Worm (Caenorhabditis elegans) whole organism, L4 larva: Measurements from ENCODE around the gene atf-6.

Source experiments
- F26F4.8 ChIP-seq: fragments of 200-800 bp; sonication (Bioruptor generic); conservative IDR thresholded peaks from 2 replicates; pipeline ENCODE4 v1.3.6; 2022; ENCODE audit warnings: missing genetic modification characterization, missing compliant biosample characterization
- F44E2.7 ChIP-seq: fragments of 200-800 bp; sonication (Bioruptor generic); IDR thresholded peaks from 2 replicates; pipeline ENCODE4 v2.1.2; 2022; ENCODE audit warnings: missing genetic modification characterization, missing compliant biosample characterization
- F49E8.2 ChIP-seq: sonication (generic microtip); optimal IDR thresholded peaks from 2 replicates; lab custom pipeline; 2016; ENCODE audit warnings: missing compliant biosample characterization, mild to moderate bottlenecking, missing genetic modification characterization, borderline replicate concordance
- R02D3.7 ChIP-seq: fragments of 150-350 bp; sonication (generic microtip); optimal IDR thresholded peaks from 3 replicates; lab custom pipeline; 2014; ENCODE audit warnings: missing biosample characterization, missing genetic modification characterization
- Y48G9A.11 ChIP-seq: fragments of 200-800 bp; sonication (Bioruptor generic); IDR thresholded peaks from 2 replicates; pipeline ENCODE4 v1.3.6; 2022; ENCODE audit warnings: missing genetic modification reagents, missing genetic modification characterization, missing compliant biosample characterization
- aly-2 ChIP-seq: sonication (generic microtip); optimal IDR thresholded peaks from 2 replicates; lab custom pipeline; 2018; ENCODE audit warnings: missing biosample characterization, missing genetic modification characterization
- ceh-28 ChIP-seq: fragments of 150-350 bp; optimal IDR thresholded peaks from 2 replicates; lab custom pipeline; 2014; ENCODE audit warnings: missing biosample characterization, missing genetic modification reagents, missing genetic modification characterization
- ceh-32 ChIP-seq: sonication (generic microtip); optimal IDR thresholded peaks from 2 replicates; lab custom pipeline; 2016; ENCODE audit warnings: mild to moderate bottlenecking, missing genetic modification characterization, missing compliant biosample characterization; ENCODE audit not compliant: poor library complexity
- cey-2 ChIP-seq: sonication (generic microtip); optimal IDR thresholded peaks from 3 replicates; lab custom pipeline; 2017; ENCODE audit warnings: missing genetic modification characterization, mild to moderate bottlenecking, missing compliant biosample characterization, antibody characterized with exemption, borderline replicate concordance; ENCODE audit not compliant: insufficient read depth
- daf-16 ChIP-seq, 3 experiments: sonication (generic microtip); optimal IDR thresholded peaks; 2 replicates each; lab custom pipeline; 2016 to 2017; ENCODE audit warnings: missing genetic modification characterization in 3 of 3, missing genetic modification reagents in 3 of 3, mild to moderate bottlenecking in 2 of 3, missing compliant biosample characterization in 2 of 3, missing biosample characterization in 1 of 3, moderate library complexity in 1 of 3
- daf-19 ChIP-seq: fragments of 200-800 bp; sonication (Bioruptor generic); conservative IDR thresholded peaks from 2 replicates; pipeline ENCODE4 v1.3.6; 2022; ENCODE audit warnings: missing genetic modification characterization, missing compliant biosample characterization
- daf-8 ChIP-seq: fragments of 200-800 bp; sonication (Bioruptor generic); IDR thresholded peaks from 2 replicates; pipeline ENCODE4 v1.3.6; 2022; ENCODE audit warnings: missing genetic modification characterization, missing compliant biosample characterization
- dmd-6 ChIP-seq: fragments of 200-800 bp; sonication (Bioruptor generic); IDR thresholded peaks from 2 replicates; pipeline ENCODE4 v1.3.6; 2022; ENCODE audit warnings: missing genetic modification reagents, missing genetic modification characterization, missing compliant biosample characterization
- dve-1 ChIP-seq: sonication (generic microtip); optimal IDR thresholded peaks from 2 replicates; lab custom pipeline; 2017; ENCODE audit warnings: antibody characterized with exemption, mild to moderate bottlenecking, missing genetic modification characterization, missing compliant biosample characterization; ENCODE audit not compliant: insufficient read depth
- egl-27 ChIP-seq: sonication (generic microtip); optimal IDR thresholded peaks from 3 replicates; lab custom pipeline; 2017; ENCODE audit warnings: missing biosample characterization, missing genetic modification reagents, missing genetic modification characterization
- egl-43 ChIP-seq: fragments of 200-800 bp; sonication (Bioruptor generic); IDR thresholded peaks from 2 replicates; pipeline ENCODE4 v1.3.6; 2022; ENCODE audit warnings: missing genetic modification reagents, missing genetic modification characterization, missing compliant biosample characterization
- fkh-10 ChIP-seq: fragments of 150-350 bp; optimal IDR thresholded peaks from 2 replicates; lab custom pipeline; 2014; ENCODE audit warnings: missing biosample characterization, missing genetic modification reagents, missing genetic modification characterization
- fos-1 ChIP-seq: fragments of 150-350 bp; optimal IDR thresholded peaks from 2 replicates; lab custom pipeline; 2014; ENCODE audit warnings: missing biosample characterization, missing genetic modification characterization
- gei-8 ChIP-seq: fragments of 200-800 bp; sonication (Bioruptor generic); optimal IDR thresholded peaks from 2 replicates; lab custom pipeline; 2018; ENCODE audit warnings: mild to moderate bottlenecking, missing genetic modification characterization, missing compliant biosample characterization
- hlh-11 ChIP-seq: fragments of 200-800 bp; sonication (Bioruptor generic); optimal IDR thresholded peaks from 2 replicates; lab custom pipeline; 2018; ENCODE audit warnings: mild to moderate bottlenecking, missing genetic modification characterization, missing compliant biosample characterization
- lin-29 ChIP-seq: fragments of 200-800 bp; sonication (Bioruptor generic); IDR thresholded peaks from 2 replicates; pipeline ENCODE4 v1.3.6; 2022; ENCODE audit warnings: missing genetic modification reagents, missing genetic modification characterization, missing compliant biosample characterization
- lin-39 ChIP-seq: fragments of 150-350 bp; optimal IDR thresholded peaks from 2 replicates; lab custom pipeline; 2014; ENCODE audit warnings: missing biosample characterization, missing genetic modification reagents, missing genetic modification characterization
- madf-5 ChIP-seq, 2 experiments: fragments of 200-800 bp; sonication (Bioruptor generic); IDR thresholded peaks; 2 replicates each; pipeline ENCODE4 v1.3.6; 2022; ENCODE audit warnings: missing compliant biosample characterization in 2 of 2, missing genetic modification characterization in 2 of 2
- mdl-1 ChIP-seq, 2 experiments: fragments of 150-350 bp in 1 of 2; sonication (generic microtip) in 1 of 2; optimal IDR thresholded peaks; 2 replicates each; lab custom pipeline; 2014 to 2017; ENCODE audit warnings: missing biosample characterization in 2 of 2, missing genetic modification characterization in 2 of 2
- mes-2 ChIP-seq: sonication (generic microtip); optimal IDR thresholded peaks from 2 replicates; lab custom pipeline; 2016; ENCODE audit warnings: missing genotype, mild to moderate bottlenecking, missing genetic modification characterization, missing compliant biosample characterization; ENCODE audit not compliant: poor library complexity, severe bottlenecking
- mxl-2 ChIP-seq: fragments of 200-800 bp; sonication (Bioruptor generic); conservative IDR thresholded peaks from 2 replicates; pipeline ENCODE4 v1.3.6; 2022; ENCODE audit warnings: missing genetic modification reagents, missing genetic modification characterization, missing compliant biosample characterization
- nhr-102 ChIP-seq: sonication (generic microtip); optimal IDR thresholded peaks from 2 replicates; lab custom pipeline; 2016; ENCODE audit warnings: mild to moderate bottlenecking, missing genetic modification characterization, moderate library complexity, missing compliant biosample characterization
- nhr-11 ChIP-seq: fragments of 150-350 bp; optimal IDR thresholded peaks from 2 replicates; lab custom pipeline; 2014; ENCODE audit warnings: missing biosample characterization, missing genetic modification characterization
- nhr-111 ChIP-seq: fragments of 200-800 bp; sonication (Bioruptor generic); optimal IDR thresholded peaks from 2 replicates; lab custom pipeline; 2018; ENCODE audit warnings: mild to moderate bottlenecking, missing genetic modification characterization, missing compliant biosample characterization
- nhr-237 ChIP-seq: sonication (generic microtip); optimal IDR thresholded peaks from 2 replicates; lab custom pipeline; 2017; ENCODE audit warnings: missing biosample characterization, missing genetic modification characterization
- nhr-25 ChIP-seq: sonication (generic microtip); optimal IDR thresholded peaks from 2 replicates; lab custom pipeline; 2017; ENCODE audit warnings: missing genetic modification characterization, mild to moderate bottlenecking, missing compliant biosample characterization, antibody characterized with exemption, moderate library complexity, borderline replicate concordance; ENCODE audit not compliant: insufficient read depth
- nhr-28 ChIP-seq: fragments of 150-350 bp; optimal IDR thresholded peaks from 2 replicates; lab custom pipeline; 2014; ENCODE audit warnings: missing biosample characterization, missing genetic modification characterization
- nhr-42 ChIP-seq: fragments of 200-800 bp; sonication (Bioruptor generic); IDR thresholded peaks from 2 replicates; pipeline ENCODE4 v1.3.6; 2022; ENCODE audit warnings: missing genetic modification characterization, missing compliant biosample characterization
- pqm-1 ChIP-seq: sonication (generic microtip); optimal IDR thresholded peaks from 2 replicates; lab custom pipeline; 2017; ENCODE audit warnings: missing biosample characterization, missing genetic modification characterization
- set-16 ChIP-seq: fragments of 200-800 bp; sonication (Bioruptor generic); IDR thresholded peaks from 2 replicates; pipeline ENCODE4 v1.3.6; 2022; ENCODE audit warnings: missing genetic modification reagents, missing genetic modification characterization, missing compliant biosample characterization
- snpc-1.2 ChIP-seq: fragments of 200-800 bp; sonication (Bioruptor generic); IDR thresholded peaks from 2 replicates; pipeline ENCODE4 v1.3.6; 2022; ENCODE audit warnings: missing genetic modification reagents, missing genetic modification characterization, missing compliant biosample characterization
- snpc-4 ChIP-seq: fragments of 150-350 bp; optimal IDR thresholded peaks from 2 replicates; lab custom pipeline; 2014; ENCODE audit warnings: missing biosample characterization, missing genetic modification characterization
- tag-97 ChIP-seq: fragments of 200-800 bp; sonication (Bioruptor generic); IDR thresholded peaks from 2 replicates; pipeline ENCODE4 v1.3.6; 2022; ENCODE audit warnings: missing genetic modification characterization, missing compliant biosample characterization
- tra-1 ChIP-seq: fragments of 200-800 bp; sonication (Bioruptor generic); IDR thresholded peaks from 2 replicates; pipeline ENCODE4 v1.3.6; 2022; ENCODE audit warnings: missing genetic modification reagents, missing genetic modification characterization, missing compliant biosample characterization
- unc-39 ChIP-seq: sonication (generic microtip); optimal IDR thresholded peaks from 2 replicates; lab custom pipeline; 2017; ENCODE audit warnings: missing biosample characterization, missing genetic modification characterization
- vab-7 ChIP-seq: fragments of 200-800 bp; sonication (Bioruptor generic); IDR thresholded peaks from 2 replicates; pipeline ENCODE4 v1.3.6; 2022; ENCODE audit warnings: missing genetic modification reagents, missing genetic modification characterization, missing compliant biosample characterization
- zfp-2 ChIP-seq: sonication (generic microtip); optimal IDR thresholded peaks from 2 replicates; lab custom pipeline; 2016; ENCODE audit warnings: mild to moderate bottlenecking, missing genetic modification characterization, missing compliant biosample characterization
- zfp-3 ChIP-seq: fragments of 200-800 bp; sonication (Bioruptor generic); conservative IDR thresholded peaks from 2 replicates; pipeline ENCODE4 v1.3.6; 2022; ENCODE audit warnings: missing genetic modification reagents, missing genetic modification characterization, missing compliant biosample characterization
- zip-2 ChIP-seq: fragments of 150-350 bp; optimal IDR thresholded peaks from 2 replicates; lab custom pipeline; 2014; ENCODE audit warnings: missing biosample characterization, missing genetic modification characterization
- ztf-11 ChIP-seq: fragments of 150-350 bp; optimal IDR thresholded peaks from 2 replicates; lab custom pipeline; 2014; ENCODE audit warnings: missing biosample characterization, missing genetic modification characterization
- ztf-7 ChIP-seq: fragments of 150-350 bp; optimal IDR thresholded peaks from 2 replicates; lab custom pipeline; 2014; ENCODE audit warnings: missing biosample characterization, missing genetic modification characterization

atf-6 gene

ce11 chrX:12446572-12446971 is 34.2 kb upstream of the atf-6 start:
- TF ChIP-seq dmd-6 (GFP tag; lab: Robert Waterston, UW) = peak; percentile 37; the same call in 1 of the 2 replicates
- TF ChIP-seq nhr-28 (tag; lab: Kevin White, UChicago) = peak; percentile 75
- TF ChIP-seq F26F4.8 = no peak
- no peak for TF ChIP-seq daf-16 (GFP tag; optimal IDR thresholded peaks at IDR 0.05; lab: Kevin White, UChicago)
- TF ChIP-seq daf-16 (tag; optimal IDR thresholded peaks at IDR 0.05; lab: Kevin White, UChicago) = peak; percentile 90
- TF ChIP-seq hlh-11 = peak; percentile 37
- TF ChIP-seq dve-1 (tag; lab: Kevin White, UChicago) = peak; percentile 55
- TF ChIP-seq cey-2 (tag; lab: Kevin White, UChicago) = no peak
- peak; percentile 73 for TF ChIP-seq pqm-1
- TF ChIP-seq ztf-7 (tag; lab: Kevin White, UChicago) = peak; percentile 1

ce11 chrX:12447639-12448038 is 33.1 kb upstream of the atf-6 start:
- 0 out of 2 replicates have a peak, but pooled peaks have one; percentile 26 for TF ChIP-seq egl-43 (GFP tag; lab: Robert Waterston, UW)
- peak; percentile 77 for TF ChIP-seq set-16 (GFP tag; lab: Robert Waterston, UW)

DNA sequence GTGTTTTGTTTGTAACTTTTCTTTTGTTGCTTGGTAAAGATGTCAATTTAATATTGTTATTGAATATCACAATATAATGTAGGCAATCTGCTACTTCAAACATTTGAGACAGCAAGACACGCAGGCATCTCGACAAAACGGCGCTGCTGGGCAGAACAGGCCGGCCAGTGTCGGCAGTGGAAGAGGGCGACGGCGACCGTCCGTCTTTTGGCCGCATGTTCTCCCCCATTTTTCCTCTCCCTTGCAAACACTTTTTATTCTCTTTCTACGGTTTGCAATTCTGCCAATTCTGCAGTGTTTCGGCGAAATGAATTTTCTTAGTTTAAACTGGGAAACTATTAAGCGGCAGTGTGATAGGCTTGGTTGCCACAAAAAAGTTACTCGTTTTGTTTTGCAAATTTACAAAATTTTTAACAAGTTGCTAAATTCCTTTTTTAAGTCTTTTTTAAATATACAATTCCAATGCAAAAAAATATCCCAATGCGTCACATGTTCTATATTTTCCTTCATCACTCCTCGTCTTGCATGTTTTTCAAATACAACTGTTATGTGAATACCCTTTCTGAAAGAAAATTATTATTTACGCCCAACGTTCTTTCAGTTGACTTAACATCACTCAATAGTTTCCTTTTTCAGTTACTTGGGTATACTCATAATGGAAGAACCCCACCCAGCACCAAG is 31.3 kb upstream of the atf-6 start, which contains the start of gene T18D3.6:
TSS of gene T18D3.6 (plus strand) at position 631 of the 681 bp plus-strand sequence.
- TF ChIP-seq ztf-11 (tag; lab: Kevin White, UChicago) (no peak), dve-1 (tag; lab: Kevin White, UChicago) (peak; percentile 56), nhr-111 (GFP tag; lab: Kevin White, UChicago) (no peak), daf-19 (GFP tag; lab: Robert Waterston, UW) (no peak), zfp-3 (GFP tag; lab: Robert Waterston, UW) (no peak), snpc-4 (tag; lab: Kevin White, UChicago) (no peak), tag-97 (GFP tag; lab: Robert Waterston, UW) (no peak), R02D3.7 (tag; lab: Kevin White, UChicago) (no peak), F44E2.7 (GFP tag; lab: Robert Waterston, UW) (no peak), ceh-32 (tag; lab: Kevin White, UChicago) (no peak), vab-7 (no peak), ceh-28 (tag; lab: Kevin White, UChicago) (no peak), ztf-7 (tag; lab: Kevin White, UChicago) (no peak), F49E8.2 (no peak), daf-8 (GFP tag; lab: Robert Waterston, UW) (no peak), gei-8 (GFP tag; lab: Kevin White, UChicago) (no peak), lin-29 (GFP tag; lab: Robert Waterston, UW) (no peak), zfp-2 (tag; lab: Kevin White, UChicago) (no peak), fos-1 (tag; lab: Kevin White, UChicago) (no peak), fkh-10 (GFP tag; lab: Kevin White, UChicago) (no peak), nhr-25 (no peak), Y48G9A.11 (GFP tag; lab: Robert Waterston, UW) (no peak), nhr-237 (tag; lab: Kevin White, UChicago) (no peak), nhr-11 (tag; lab: Kevin White, UChicago) (no peak), unc-39 (tag; lab: Kevin White, UChicago) (no peak), tra-1 (GFP tag; lab: Robert Waterston, UW) (no peak), mes-2 (tag; lab: Kevin White, UChicago) (peak; percentile 28), madf-5 (GFP tag; IDR thresholded peaks at IDR 0.05; lab: Robert Waterston, UW) (no peak), mxl-2 (GFP tag; lab: Robert Waterston, UW) (no peak), egl-27 (no peak), lin-39 (tag; lab: Kevin White, UChicago) (no peak), aly-2 (no peak), mdl-1 (tag; optimal IDR thresholded peaks at IDR 0.05; lab: Kevin White, UChicago) (no peak), nhr-42 (GFP tag; lab: Robert Waterston, UW) (no peak), nhr-102 (tag; lab: Kevin White, UChicago) (no peak), zip-2 (no peak), snpc-1.2 (GFP tag; lab: Robert Waterston, UW) (no peak)
